Fruit fly (Drosophila melanogaster) whole organism, adult: ENCODE measurements around the gene CrzR.
A peak's percentile ranks its signal among the peaks of the same experiment; 100 is the strongest.

Source experiments
- CG11617 ChIP-seq: fragments of 200-800 bp; sonication (Bioruptor generic); optimal IDR thresholded peaks from 2 replicates; lab custom pipeline; 2017; ENCODE audit warnings: mild to moderate bottlenecking, missing biosample characterization, missing genetic modification reagents, missing genetic modification characterization
- CG12768 ChIP-seq: fragments of 200-800 bp; sonication (Bioruptor generic); optimal IDR thresholded peaks from 2 replicates; lab custom pipeline; 2017; ENCODE audit warnings: missing biosample characterization, missing genetic modification characterization, mild to moderate bottlenecking, moderate library complexity, missing genetic modification reagents
- CG14711 ChIP-seq: fragments of 200-800 bp; sonication (Bioruptor generic); optimal IDR thresholded peaks from 2 replicates; lab custom pipeline; 2018; ENCODE audit warnings: missing biosample characterization, mild to moderate bottlenecking, missing genetic modification characterization, moderate library complexity
- CG1620 ChIP-seq: fragments of 200-800 bp; sonication (Bioruptor generic); optimal IDR thresholded peaks from 2 replicates; lab custom pipeline; 2016; ENCODE audit warnings: missing biosample characterization, missing genetic modification characterization
- CG33017 ChIP-seq: fragments of 200-800 bp; sonication (Bioruptor generic); optimal IDR thresholded peaks from 2 replicates; lab custom pipeline; 2018; ENCODE audit warnings: missing biosample characterization, mild to moderate bottlenecking, missing genetic modification characterization, moderate library complexity
- CG5204 ChIP-seq: fragments of 200-800 bp; sonication (Bioruptor generic); optimal IDR thresholded peaks from 2 replicates; lab custom pipeline; 2016; ENCODE audit warnings: missing biosample characterization, missing genetic modification characterization
- CG7045 ChIP-seq: fragments of 200-800 bp; sonication (Bioruptor generic); optimal IDR thresholded peaks from 2 replicates; lab custom pipeline; 2017; ENCODE audit warnings: missing biosample characterization, mild to moderate bottlenecking, missing genetic modification characterization
- CG7101 ChIP-seq: fragments of 200-800 bp; sonication (Bioruptor generic); optimal IDR thresholded peaks from 2 replicates; lab custom pipeline; 2018; ENCODE audit warnings: missing biosample characterization, mild to moderate bottlenecking, missing genetic modification characterization, moderate library complexity
- Clk ChIP-seq: fragments of 200-800 bp; sonication (Bioruptor generic); optimal IDR thresholded peaks from 2 replicates; lab custom pipeline; 2017; ENCODE audit warnings: missing biosample characterization, missing genetic modification characterization
- Crg-1 ChIP-seq: fragments of 200-800 bp; sonication (Bioruptor generic); optimal IDR thresholded peaks from 2 replicates; lab custom pipeline; 2016; ENCODE audit warnings: missing biosample characterization, missing genetic modification characterization
- Hr96 ChIP-seq: fragments of 200-800 bp; sonication (Bioruptor generic); optimal IDR thresholded peaks from 2 replicates; lab custom pipeline; 2016; ENCODE audit warnings: missing biosample characterization, missing genetic modification characterization
- Mnt ChIP-seq: fragments of 200-800 bp; sonication (Bioruptor generic); optimal IDR thresholded peaks from 2 replicates; lab custom pipeline; 2016; ENCODE audit warnings: missing biosample characterization, mild to moderate bottlenecking, missing genetic modification characterization
- bab1 ChIP-seq: fragments of 200-800 bp; sonication (Bioruptor generic); optimal IDR thresholded peaks from 3 replicates; lab custom pipeline; 2019; ENCODE audit warnings: missing biosample characterization, mild to moderate bottlenecking, missing genetic modification characterization, moderate library complexity
- cic ChIP-seq: fragments of 200-800 bp; sonication (Bioruptor generic); optimal IDR thresholded peaks from 2 replicates; lab custom pipeline; 2017; ENCODE audit warnings: missing biosample characterization, mild to moderate bottlenecking, missing genetic modification characterization, moderate library complexity
- cnc ChIP-seq, 2 experiments: fragments of >200 bp; optimal IDR thresholded peaks; 2 replicates each; lab custom pipeline; 2017
- kay ChIP-seq: fragments of 200-800 bp; sonication (Bioruptor generic); peaks from one replicate; lab custom pipeline; 2016; ENCODE audit warnings: missing biosample characterization, missing genetic modification characterization, borderline replicate concordance
- ovo ChIP-seq: fragments of 200-800 bp; sonication (Bioruptor generic); optimal IDR thresholded peaks from 2 replicates; lab custom pipeline; 2016; ENCODE audit warnings: missing biosample characterization, missing genetic modification characterization
- pad ChIP-seq: fragments of 200-800 bp; sonication (Bioruptor generic); optimal IDR thresholded peaks from 3 replicates; lab custom pipeline; 2017; ENCODE audit warnings: missing biosample characterization, missing genetic modification characterization, mild to moderate bottlenecking, moderate library complexity, missing genetic modification reagents
- tj ChIP-seq: fragments of 200-800 bp; sonication (Bioruptor generic); optimal IDR thresholded peaks from 3 replicates; lab custom pipeline; 2017; ENCODE audit warnings: missing biosample characterization, mild to moderate bottlenecking, missing genetic modification characterization, moderate library complexity
- toe ChIP-seq: fragments of 200-800 bp; sonication (Bioruptor generic); optimal IDR thresholded peaks from 2 replicates; lab custom pipeline; 2016; ENCODE audit warnings: missing biosample characterization, missing genetic modification characterization

CrzR gene

DNA sequence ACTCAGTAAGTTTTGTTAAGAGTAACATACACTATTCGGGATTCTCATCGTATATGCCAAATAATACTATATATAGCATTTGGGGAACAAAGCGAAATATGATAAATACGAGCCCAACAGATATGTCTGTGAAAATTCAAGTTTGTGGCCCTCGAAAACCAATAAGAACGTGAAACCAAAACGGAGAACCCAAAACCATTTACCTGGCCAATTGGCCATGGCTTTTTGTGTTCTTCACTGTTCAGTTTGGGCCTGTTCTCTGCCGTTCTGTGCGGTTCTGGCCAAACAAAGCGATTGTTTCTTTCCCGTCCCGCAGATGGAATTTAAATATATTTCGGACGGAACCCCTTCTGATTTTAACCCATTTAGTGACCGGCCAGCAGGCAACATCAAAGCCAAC, 35.7 kb upstream of the CrzR start:
- TF ChIP-seq Crg-1 (GFP tag; lab: Kevin White, UChicago): no peak
- peak in 1 of 2 experiments; percentile 26 for TF ChIP-seq cnc (optimal IDR thresholded peaks at IDR 0.05; lab: Kevin White, UChicago)
- no peak for TF ChIP-seq kay (GFP tag; lab: Kevin White, UChicago)
- TF ChIP-seq ovo (GFP tag; lab: Kevin White, UChicago): no peak
- no peak for TF ChIP-seq CG33017 (tag; lab: Kevin White, UChicago)

DNA sequence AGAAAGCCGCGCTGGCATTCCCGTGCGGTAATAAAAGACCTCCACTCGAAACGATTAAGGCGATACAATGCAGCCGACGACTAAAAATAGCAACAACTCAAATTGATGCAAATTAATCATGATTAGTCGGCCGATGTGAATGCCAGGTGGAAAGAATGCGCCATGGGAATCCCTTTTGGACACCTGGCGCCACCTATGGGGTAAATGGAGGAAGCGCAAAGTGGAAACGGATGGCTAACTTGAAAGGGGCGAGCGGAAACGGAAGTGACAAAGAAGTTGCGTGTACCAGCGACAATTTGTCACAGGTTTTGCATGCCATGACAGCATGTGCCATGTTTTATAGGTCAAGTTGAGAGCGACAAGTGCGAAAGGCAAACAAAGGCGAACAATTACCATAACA, 29.2 kb upstream of the CrzR start:
- TF ChIP-seq bab1 (GFP tag; lab: Kevin White, UChicago) (peak; percentile 34), CG11617 (GFP tag; lab: Kevin White, UChicago) (no peak), tj (GFP tag; lab: Kevin White, UChicago) (peak; percentile 9), CG7045 (GFP tag; lab: Kevin White, UChicago) (no peak), Mnt (no peak)

DNA sequence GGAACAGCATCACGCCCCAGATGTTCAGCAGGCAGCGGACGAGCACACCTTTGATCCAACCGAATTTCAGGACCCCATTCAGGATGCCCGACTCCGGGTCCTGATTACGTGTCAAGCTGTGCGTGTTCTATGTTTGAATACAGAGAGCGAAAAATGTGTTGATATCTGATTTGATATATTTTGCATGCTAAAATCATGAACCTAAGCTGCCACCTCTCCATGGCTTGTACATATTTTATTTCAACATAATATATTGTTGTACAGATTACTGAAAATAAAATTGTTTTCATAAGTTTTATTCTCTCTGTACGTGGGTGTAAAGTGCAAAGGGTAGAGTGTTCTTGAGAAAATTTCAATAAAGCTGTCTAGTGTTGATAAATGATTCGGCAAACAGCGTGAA, 23.1 kb upstream of the CrzR start:
- TF ChIP-seq CG1620: no peak
- no peak for TF ChIP-seq cic (GFP tag; lab: Kevin White, UChicago)
- no peak for TF ChIP-seq CG11617 (GFP tag; lab: Kevin White, UChicago)
- TF ChIP-seq CG5204 (GFP tag; lab: Kevin White, UChicago): no peak
- TF ChIP-seq pad (GFP tag; lab: Kevin White, UChicago): no peak
- no peak for TF ChIP-seq Clk
- TF ChIP-seq CG12768: no peak
- TF ChIP-seq Crg-1 (GFP tag; lab: Kevin White, UChicago): no peak
- no peak for TF ChIP-seq ovo (GFP tag; lab: Kevin White, UChicago)
- TF ChIP-seq CG7045 (GFP tag; lab: Kevin White, UChicago): no peak
- TF ChIP-seq CG7101 (tag; lab: Kevin White, UChicago): no peak
- no peak for TF ChIP-seq tj (GFP tag; lab: Kevin White, UChicago)
- no peak for TF ChIP-seq CG14711 (tag; lab: Kevin White, UChicago)
- no peak for TF ChIP-seq CG33017 (tag; lab: Kevin White, UChicago)
- no peak for TF ChIP-seq toe (GFP tag; lab: Kevin White, UChicago)
- TF ChIP-seq cnc (optimal IDR thresholded peaks at IDR 0.05; lab: Kevin White, UChicago): no peak

DNA sequence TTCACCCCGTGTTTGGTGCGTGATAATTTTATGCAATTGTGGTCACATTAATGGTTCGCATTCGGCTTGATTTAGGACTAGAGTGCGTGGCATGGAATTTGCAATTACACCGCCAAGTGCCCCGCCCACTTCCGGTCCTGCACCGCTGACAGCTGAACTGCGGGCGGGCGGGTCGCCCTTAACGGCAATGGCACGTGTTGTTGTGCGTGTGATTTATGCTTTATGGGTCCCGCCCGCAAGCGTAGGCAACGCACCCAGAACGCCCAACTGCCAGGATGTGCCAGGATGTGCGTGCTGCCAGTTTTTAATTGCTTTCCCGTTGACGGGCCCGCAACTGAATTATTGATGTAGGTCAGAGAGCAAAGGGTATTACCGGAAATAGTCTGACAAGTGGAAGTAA, 12.4 kb upstream of the CrzR start:
- TF ChIP-seq CG14711 (tag; lab: Kevin White, UChicago): no peak
- no peak for TF ChIP-seq CG7101 (tag; lab: Kevin White, UChicago)
- TF ChIP-seq CG33017 (tag; lab: Kevin White, UChicago): no peak
- TF ChIP-seq Crg-1 (GFP tag; lab: Kevin White, UChicago): no peak
- no peak for TF ChIP-seq CG11617 (GFP tag; lab: Kevin White, UChicago)
- no peak for TF ChIP-seq toe (GFP tag; lab: Kevin White, UChicago)
- no peak for TF ChIP-seq cic (GFP tag; lab: Kevin White, UChicago)
- no peak for TF ChIP-seq CG1620
- no peak for TF ChIP-seq pad (GFP tag; lab: Kevin White, UChicago)
- TF ChIP-seq CG7045 (GFP tag; lab: Kevin White, UChicago): no peak
- TF ChIP-seq tj (GFP tag; lab: Kevin White, UChicago): no peak
- no peak for TF ChIP-seq kay (GFP tag; lab: Kevin White, UChicago)
- TF ChIP-seq Clk: no peak
- no peak for TF ChIP-seq ovo (GFP tag; lab: Kevin White, UChicago)

DNA sequence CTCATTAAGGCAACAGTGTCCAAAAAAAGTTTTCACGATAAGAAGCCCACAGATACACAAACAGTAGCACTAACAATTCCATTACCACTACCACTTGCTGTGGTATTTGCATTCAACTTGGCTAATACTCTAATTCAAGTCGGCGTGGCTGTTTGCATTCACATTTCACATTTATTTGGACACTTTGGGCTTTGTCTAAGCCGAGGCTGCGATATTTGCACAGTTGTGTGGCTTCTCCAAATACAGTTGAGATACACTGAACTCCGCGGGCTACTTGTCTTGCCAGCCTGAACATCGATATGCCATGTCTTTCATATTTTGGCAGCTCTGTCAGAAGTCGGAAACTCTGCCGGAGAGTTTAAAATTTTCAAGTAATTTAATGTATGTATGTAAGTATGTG, 1.0 kb downstream of the CrzR start:
- TF ChIP-seq CG7101 (tag; lab: Kevin White, UChicago) (no peak), tj (GFP tag; lab: Kevin White, UChicago) (no peak), cnc (optimal IDR thresholded peaks at IDR 0.05; lab: Kevin White, UChicago) (no peak), bab1 (GFP tag; lab: Kevin White, UChicago) (no peak), CG7045 (GFP tag; lab: Kevin White, UChicago) (no peak), CG12768 (no peak), toe (GFP tag; lab: Kevin White, UChicago) (no peak), CG5204 (GFP tag; lab: Kevin White, UChicago) (no peak), pad (GFP tag; lab: Kevin White, UChicago) (no peak), CG11617 (GFP tag; lab: Kevin White, UChicago) (no peak), cic (GFP tag; lab: Kevin White, UChicago) (no peak), CG14711 (tag; lab: Kevin White, UChicago) (no peak), Hr96 (GFP tag; lab: Kevin White, UChicago) (no peak), ovo (GFP tag; lab: Kevin White, UChicago) (no peak), Mnt (no peak), Crg-1 (GFP tag; lab: Kevin White, UChicago) (no peak), CG1620 (no peak)

DNA sequence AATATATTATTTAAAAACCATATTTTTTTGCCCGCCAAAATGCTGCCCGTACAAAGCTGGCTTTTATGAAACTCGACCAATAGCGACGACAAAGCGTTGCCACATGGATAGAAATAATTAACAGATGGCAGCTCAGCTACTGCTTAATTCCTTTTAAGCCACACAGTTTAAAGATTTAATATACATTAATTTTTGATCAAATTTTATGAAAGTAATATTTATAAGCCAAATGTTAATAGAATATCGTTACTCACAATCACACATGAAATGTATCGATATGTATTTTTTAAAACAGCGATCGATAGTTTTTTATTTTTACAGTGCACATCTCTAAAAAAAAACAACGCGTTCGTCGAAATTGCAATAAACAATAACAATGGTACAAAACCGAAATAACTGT, 15.0 kb downstream of the CrzR start, which contains the start of gene CG10418:
TSS of gene CG10418 (plus strand) at position 338 of the 400 bp plus-strand sequence.
- TF ChIP-seq CG5204 (GFP tag; lab: Kevin White, UChicago) (peak; percentile 18), CG14711 (tag; lab: Kevin White, UChicago) (peak; percentile 25), kay (GFP tag; lab: Kevin White, UChicago) (peak; percentile 35), Hr96 (GFP tag; lab: Kevin White, UChicago) (no peak), Mnt (no peak), bab1 (GFP tag; lab: Kevin White, UChicago) (peak; percentile 6), CG1620 (peak; percentile 12), CG33017 (tag; lab: Kevin White, UChicago) (no peak), CG11617 (GFP tag; lab: Kevin White, UChicago) (no peak), toe (GFP tag; lab: Kevin White, UChicago) (peak; percentile 47), cic (GFP tag; lab: Kevin White, UChicago) (no peak)
